Fruit fly (Drosophila melanogaster) whole organism, wandering third instar larva: ENCODE measurements around the gene Smox.

ENCODE experiments used
- CG32264 ChIP-seq: fragments of 200-800 bp; sonication (Bioruptor generic); optimal IDR thresholded peaks from 2 replicates; lab custom pipeline; 2016; ENCODE audit warnings: missing biosample characterization, missing genetic modification characterization
- Myc ChIP-seq: fragments of >200 bp; optimal IDR thresholded peaks from 2 replicates; lab custom pipeline; 2017
- Rel ChIP-seq, 2 experiments: fragments of 200-800 bp; sonication (Bioruptor generic) in 1 of 2; optimal IDR thresholded peaks; 2 replicates in 1 of 2; 3 replicates in 1 of 2; lab custom pipeline; 2016 to 2019; ENCODE audit warnings: mild to moderate bottlenecking in 2 of 2, missing biosample characterization in 2 of 2, missing genetic modification characterization in 2 of 2, moderate library complexity in 1 of 2
- Sp1 ChIP-seq: fragments of 200-800 bp; sonication (Bioruptor generic); optimal IDR thresholded peaks from 3 replicates; lab custom pipeline; 2019; ENCODE audit warnings: missing biosample characterization, mild to moderate bottlenecking, missing genetic modification characterization, moderate library complexity
- br ChIP-seq: fragments of 200-800 bp; sonication (Bioruptor generic); optimal IDR thresholded peaks from 2 replicates; lab custom pipeline; 2016; ENCODE audit warnings: missing biosample characterization, missing genetic modification characterization
- brk ChIP-seq: fragments of 200-800 bp; sonication (Bioruptor generic); optimal IDR thresholded peaks from 2 replicates; lab custom pipeline; 2016; ENCODE audit warnings: missing biosample characterization, mild to moderate bottlenecking, missing genetic modification characterization
- fru ChIP-seq: fragments of 200-800 bp; sonication (Bioruptor generic); optimal IDR thresholded peaks from 3 replicates; lab custom pipeline; 2016; ENCODE audit warnings: missing biosample characterization, mild to moderate bottlenecking, missing genetic modification characterization
- jim ChIP-seq: fragments of 175-275, 200-325 bp; sonication (Bioruptor generic); optimal IDR thresholded peaks from 2 replicates; lab custom pipeline; 2016; ENCODE audit warnings: missing biosample characterization, mild to moderate bottlenecking, missing genetic modification characterization
- lola ChIP-seq: fragments of >200 bp; optimal IDR thresholded peaks from 2 replicates; lab custom pipeline; 2017; ENCODE audit warnings: missing biosample characterization, missing genetic modification characterization
- pan ChIP-seq: fragments of >200 bp; optimal IDR thresholded peaks from 2 replicates; lab custom pipeline; 2017
- psq ChIP-seq: fragments of 200-800 bp; sonication (Bioruptor generic); optimal IDR thresholded peaks from 3 replicates; lab custom pipeline; 2017; ENCODE audit warnings: missing biosample characterization, mild to moderate bottlenecking, missing genetic modification characterization, moderate library complexity
- rgr ChIP-seq: fragments of 200-800 bp; sonication (Bioruptor generic); optimal IDR thresholded peaks from 3 replicates; lab custom pipeline; 2016; ENCODE audit warnings: missing biosample characterization, mild to moderate bottlenecking, missing genetic modification characterization
- tai ChIP-seq: sonication (Bioruptor generic); optimal IDR thresholded peaks from 2 replicates; lab custom pipeline; 2016; ENCODE audit warnings: missing biosample characterization, missing genetic modification characterization
- usp ChIP-seq: fragments of >200 bp; optimal IDR thresholded peaks from 2 replicates; lab custom pipeline; 2017; ENCODE audit warnings: missing biosample characterization, missing genetic modification characterization

- TF ChIP-seq br (GFP tag; lab: Kevin White, UChicago) (peak; percentile 0), pan (no peak), fru (GFP tag; lab: Kevin White, UChicago) (peak; percentile 80), rgr (peak; percentile 84), tai (GFP tag; lab: Kevin White, UChicago) (no peak), lola (no peak), usp (no peak), Myc (lab: Kevin White, UChicago) (peak; percentile 67), Sp1 (GFP tag; lab: Kevin White, UChicago) (peak; percentile 79), CG32264 (GFP tag; lab: Kevin White, UChicago) (peak; percentile 32), jim (GFP tag; lab: Kevin White, UChicago) (no peak), psq (GFP tag; lab: Kevin White, UChicago) (peak; percentile 59), brk (no peak), Rel (GFP tag; optimal IDR thresholded peaks at IDR 0.05; lab: Kevin White, UChicago) (no peak), Rel (tag; optimal IDR thresholded peaks at IDR 0.05; lab: Kevin White, UChicago) (peak; percentile 59)
Measured at dm6 chrX:8157294-8157693, 15.2 kb upstream of the Smox start, which contains the start of the genes Traf6 and GIIIspla2.
